Worm (Caenorhabditis elegans) whole organism, L4/young adult: ENCODE results near the gene ZC404.15.

Experiments
- W03F9.2 ChIP-seq: fragments of 150-350 bp; optimal IDR thresholded peaks from 2 replicates; lab custom pipeline; 2014; ENCODE audit warnings: missing biosample characterization, missing genetic modification characterization
- him-1 ChIP-seq: sonication (generic microtip); optimal IDR thresholded peaks from 2 replicates; lab custom pipeline; 2016; ENCODE audit warnings: missing genotype, missing genetic modification reagents, missing genetic modification characterization, missing compliant biosample characterization

DNA sequence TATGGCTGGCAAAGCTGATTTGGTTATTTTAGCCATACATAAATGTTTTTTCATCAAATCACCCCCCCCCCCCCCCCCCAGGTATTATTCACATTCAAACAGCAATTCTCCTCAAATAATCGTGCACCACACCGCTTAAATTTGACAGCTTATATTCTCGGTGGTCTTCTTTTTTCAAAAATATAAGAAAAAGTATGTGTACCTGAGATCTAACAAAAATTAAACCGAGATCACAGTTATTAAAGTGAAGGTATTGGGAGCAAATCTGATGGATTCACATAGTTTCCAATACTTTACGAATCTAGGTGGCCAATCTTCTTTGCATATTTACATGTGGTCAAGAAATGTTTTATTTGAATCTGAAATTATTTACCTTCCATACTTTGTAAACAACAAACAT lies at the start of gene ZC404.15:
- no peak for TF ChIP-seq him-1 (tag; lab: Kevin White, UChicago)
- no peak for TF ChIP-seq W03F9.2 (tag; lab: Kevin White, UChicago)
